Worm (Caenorhabditis elegans): ENCODE results near the gene C14A11.5.

DNA sequence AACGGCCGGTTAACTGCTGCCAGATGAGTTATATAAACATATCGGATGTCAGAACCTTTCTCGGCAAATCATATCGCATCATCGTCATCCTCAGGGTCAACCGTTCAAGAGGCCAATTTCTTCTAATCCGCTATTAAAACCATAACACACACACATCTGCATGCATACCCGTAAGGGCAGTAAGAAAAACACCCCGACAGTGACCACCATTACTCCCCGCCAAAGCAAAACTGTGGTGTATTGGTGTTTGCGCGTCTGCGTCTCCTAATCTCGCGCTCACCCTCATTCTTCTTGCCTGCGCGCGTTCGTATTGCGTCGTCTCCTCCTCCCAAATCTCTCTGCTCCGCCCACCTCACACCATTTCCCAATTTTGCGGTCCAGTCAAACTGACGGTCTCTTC is 13.8 kb downstream of the C14A11.5 start:
- TF ChIP-seq C38D4.7 (GFP tag; optimal IDR thresholded peaks at IDR 0.05) (no peak), che-1 (tag; optimal IDR thresholded peaks at IDR 0.05) (no peak), unc-3 (GFP tag; conservative IDR thresholded peaks at IDR 0.05) (no peak), unc-3 (tag; optimal IDR thresholded peaks at IDR 0.05) (no peak), ceh-9 (tag; optimal IDR thresholded peaks at IDR 0.05) (no peak), ama-1 (optimal IDR thresholded peaks at IDR 0.05) (no peak), zip-5 (tag; optimal IDR thresholded peaks at IDR 0.05) (no peak), lin-11 (tag; optimal IDR thresholded peaks at IDR 0.05) (no peak), fkh-10 (GFP tag; optimal IDR thresholded peaks at IDR 0.05) (no peak), mec-3 (tag; optimal IDR thresholded peaks at IDR 0.05; ENCODE audit: borderline replicate concordance) (no peak), pqm-1 (tag; optimal IDR thresholded peaks at IDR 0.05) (no peak), pag-3 (tag; optimal IDR thresholded peaks at IDR 0.05; ENCODE audit: borderline replicate concordance) (no peak), fkh-6 (tag; optimal IDR thresholded peaks at IDR 0.05) (peak; percentile 14)

Measured in whole organism, late embryonic.